Fruit fly (Drosophila melanogaster): ENCODE measurements around the gene Swip-1.

The Swip-1 gene

DNA sequence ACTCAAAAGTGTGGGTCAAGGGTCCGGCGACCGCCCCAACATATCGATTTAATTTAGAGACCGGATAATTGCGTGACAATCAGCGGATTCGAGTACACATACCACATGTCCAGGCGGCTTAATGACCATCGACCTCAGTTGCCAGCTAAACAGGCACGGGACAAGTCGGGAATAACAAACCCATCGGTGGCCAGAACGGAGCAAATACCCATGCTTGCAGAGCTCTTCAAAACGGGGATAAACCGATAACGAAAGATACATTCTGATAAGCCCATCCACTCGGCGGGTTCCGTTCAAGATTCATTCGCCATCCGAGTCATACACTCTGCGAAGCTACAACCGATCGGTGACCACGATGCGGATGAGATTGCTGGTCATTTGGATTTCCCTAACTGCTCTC, 3.6 kb upstream of the Swip-1 start, which contains the start of gene CG15169:
Gene CG15169, plus strand, starts transcription at position 301 of the 400 bp plus-strand sequence.
- no peak for TF ChIP-seq noc (tag; optimal IDR thresholded peaks at IDR 0.05)

DNA sequence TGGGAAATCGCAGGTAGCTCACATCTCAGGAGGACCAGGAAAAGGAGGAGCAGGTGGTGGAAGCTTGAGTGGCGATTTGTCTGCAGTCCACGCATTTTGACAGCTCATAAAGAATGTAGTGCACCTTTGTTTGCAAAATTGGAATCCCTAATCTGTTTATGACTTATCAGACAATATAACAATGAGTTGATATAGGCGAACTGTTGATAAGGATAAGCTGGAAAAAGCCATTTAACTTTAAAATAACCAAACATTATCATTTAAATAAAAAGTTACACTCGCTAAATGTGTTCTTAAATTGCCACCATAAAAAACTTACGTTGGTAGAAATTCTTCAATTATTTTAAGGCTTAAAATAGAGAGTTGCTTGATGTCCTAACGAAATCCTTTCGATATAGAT, 3.1 kb upstream of the Swip-1 start, which contains the start of gene CG15170:
Gene CG15170, minus strand, starts transcription at position 101 of the 400 bp plus-strand sequence.
- TF ChIP-seq noc (tag; optimal IDR thresholded peaks at IDR 0.05): no peak

DNA sequence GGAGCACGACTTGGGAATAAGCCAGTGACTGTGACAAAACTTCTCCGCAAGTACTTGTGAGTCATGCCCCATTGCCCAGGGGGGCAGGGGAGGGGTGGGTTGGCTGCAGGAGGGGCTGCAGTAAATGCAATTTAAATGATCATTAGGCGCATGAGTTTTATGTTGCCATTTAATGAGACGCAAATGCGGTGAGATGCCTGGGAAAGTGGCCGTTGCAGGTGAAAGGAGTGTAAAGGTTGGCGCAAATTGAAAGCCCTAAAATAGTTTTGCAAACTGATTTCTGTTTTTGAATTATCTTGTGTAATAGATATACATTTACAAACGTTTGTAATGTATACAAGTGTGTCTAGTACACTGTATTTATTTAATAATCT, 968 bp downstream of the Swip-1 start:
- TF ChIP-seq noc (tag; optimal IDR thresholded peaks at IDR 0.05): no peak

DNA sequence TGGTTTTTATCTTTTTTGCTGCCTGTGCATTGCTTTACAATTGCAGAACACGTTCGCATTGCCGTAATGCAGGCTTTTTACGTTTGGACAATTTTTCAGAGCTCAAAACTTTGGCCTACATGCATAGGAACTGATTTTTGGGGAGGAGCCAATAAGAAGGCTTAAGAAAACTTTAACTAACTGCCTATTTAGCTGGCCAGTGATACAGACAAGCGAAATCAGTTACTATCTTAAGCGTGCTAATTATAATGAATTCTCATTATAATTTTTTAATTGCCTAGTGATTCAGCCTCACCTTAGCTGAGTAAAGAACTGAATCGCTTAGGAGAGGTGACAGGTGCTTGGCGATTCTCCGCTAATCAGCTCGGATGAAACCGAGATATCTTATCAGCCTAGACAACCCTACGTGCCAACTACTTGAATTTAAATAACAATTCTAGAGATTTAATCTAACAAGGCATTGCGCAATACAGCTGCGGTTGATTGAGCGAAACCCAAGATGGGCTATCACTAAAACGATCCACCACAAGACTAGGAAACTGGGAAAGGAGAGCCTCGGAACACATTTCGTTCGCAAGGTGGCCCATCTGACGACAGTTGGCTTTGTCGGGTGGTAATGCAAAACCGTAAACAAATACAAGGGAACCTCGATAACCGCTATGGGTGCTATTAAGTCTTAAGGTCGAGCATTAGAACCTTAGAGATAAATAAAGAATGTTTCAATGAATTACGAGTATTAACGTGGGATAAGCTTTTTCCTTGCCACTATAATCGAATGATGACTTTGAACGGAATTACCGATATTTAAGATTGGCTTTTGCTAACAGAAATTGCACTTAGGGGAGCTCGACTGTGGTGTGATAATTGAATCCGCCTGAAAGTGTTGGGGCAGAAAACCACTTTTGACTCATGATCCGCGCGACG, 1.6 kb downstream of the Swip-1 start:
- TF ChIP-seq noc (tag; optimal IDR thresholded peaks at IDR 0.05): peak; percentile 83

DNA sequence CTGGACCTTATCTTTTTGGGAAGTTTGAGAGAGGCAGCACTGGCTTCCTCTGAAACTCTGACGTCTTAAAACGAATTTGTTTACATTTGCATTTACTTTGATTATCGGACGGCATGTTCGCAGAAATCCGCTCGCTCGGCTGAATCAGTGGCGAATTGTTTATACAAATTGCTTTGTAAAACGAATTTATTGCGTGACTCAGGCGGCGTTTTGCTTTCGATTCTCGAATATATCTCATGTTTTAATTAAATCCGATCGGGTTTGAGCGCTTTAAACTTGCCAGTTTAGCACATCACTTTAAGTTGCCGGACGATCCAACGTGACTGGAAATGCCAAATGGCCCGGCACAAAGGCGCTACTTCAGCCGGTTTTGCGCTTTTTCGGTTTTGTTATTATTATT, 2.9 kb downstream of the Swip-1 start:
- TF ChIP-seq noc (tag; optimal IDR thresholded peaks at IDR 0.05): no peak

DNA sequence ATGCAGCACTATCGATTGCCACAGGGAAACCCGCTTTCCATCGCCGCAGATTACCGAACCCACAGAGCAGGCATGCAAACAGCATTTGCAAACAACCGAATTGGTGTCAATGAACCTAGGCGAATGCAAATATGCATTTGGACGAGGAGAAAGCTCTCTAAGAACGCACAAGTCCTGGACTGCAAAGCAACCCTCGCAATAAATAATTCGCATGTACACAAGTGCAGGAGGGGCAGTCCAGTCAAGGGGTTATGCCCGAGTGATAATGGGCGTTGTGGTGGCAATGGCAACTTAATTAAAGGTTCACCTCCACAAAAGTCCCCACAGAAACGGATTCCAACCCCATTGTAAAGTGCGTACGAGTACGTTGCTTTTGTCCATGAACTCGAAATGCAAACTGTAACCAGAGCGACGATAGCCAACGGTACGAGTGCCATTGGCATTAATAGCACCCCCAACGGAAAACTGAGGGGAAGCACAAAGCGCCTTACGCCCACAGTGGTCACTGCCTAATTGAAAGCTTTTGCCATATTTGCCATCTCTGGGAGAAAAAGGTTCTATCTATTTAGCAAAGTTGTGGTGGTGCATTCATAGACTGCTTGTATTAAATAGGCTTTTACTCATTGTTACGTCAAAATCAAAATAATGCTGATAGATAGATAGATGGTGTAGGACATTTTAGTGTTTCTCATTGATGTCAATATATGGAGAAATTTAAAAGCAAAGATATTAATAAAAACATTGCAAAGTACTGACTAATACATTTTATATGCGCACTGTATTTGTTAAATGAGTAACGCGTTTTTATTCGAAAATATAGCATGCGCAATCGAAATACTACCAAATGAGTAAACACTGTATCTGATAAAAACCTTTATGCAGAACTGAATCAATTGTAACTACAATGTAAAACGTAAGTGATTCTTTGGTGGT, 4.0 kb downstream of the Swip-1 start:
- TF ChIP-seq noc (tag; optimal IDR thresholded peaks at IDR 0.05): no peak

DNA sequence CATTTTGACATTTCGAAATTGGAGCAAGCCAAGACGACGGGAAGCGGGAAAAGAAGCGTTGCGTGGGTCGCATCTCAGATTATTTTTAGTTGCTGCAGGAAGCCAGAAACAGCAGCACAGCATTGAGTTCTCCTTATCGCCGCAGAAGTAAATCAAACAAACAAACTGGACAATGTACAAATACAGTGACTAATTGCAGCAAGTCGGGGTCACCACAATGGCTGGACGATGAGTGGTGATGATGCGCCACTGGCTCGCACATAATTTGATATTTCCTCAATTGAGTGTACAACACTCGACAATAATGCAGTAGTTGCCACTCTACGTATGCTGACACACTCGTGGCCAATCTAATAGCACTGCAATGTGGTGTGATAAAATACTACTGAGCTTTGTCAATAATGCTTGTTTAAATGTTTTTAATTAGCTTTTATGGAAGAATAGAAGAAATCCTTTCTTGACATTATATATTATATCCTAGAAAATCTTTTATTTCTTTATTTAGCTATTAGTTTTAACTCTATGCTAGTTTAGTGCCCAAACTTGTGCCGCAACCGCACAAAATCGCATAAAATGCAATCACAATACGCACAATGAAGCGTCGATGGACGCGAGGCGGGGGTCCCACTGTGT, 5.0 kb downstream of the Swip-1 start:
- no peak for TF ChIP-seq noc (tag; optimal IDR thresholded peaks at IDR 0.05)

DNA sequence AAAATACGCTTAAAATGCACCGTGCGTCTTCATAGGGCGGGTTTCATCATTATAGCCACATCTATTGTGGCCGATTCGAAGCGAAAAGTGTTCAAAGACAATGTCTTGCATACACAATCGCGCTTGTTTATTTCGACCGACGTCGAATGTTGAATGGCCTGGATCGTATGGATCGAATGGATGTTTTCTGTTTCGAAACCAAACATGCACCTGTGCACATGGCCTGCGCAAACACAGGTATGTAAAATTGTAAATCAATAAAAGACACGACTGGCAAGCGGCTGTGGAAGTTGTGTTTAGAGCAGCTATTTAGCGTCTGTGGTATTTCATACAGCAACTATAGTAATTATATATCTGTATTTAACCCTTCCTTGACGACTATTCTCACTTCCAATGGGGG, 5.6 kb downstream of the Swip-1 start:
- no peak for TF ChIP-seq noc (tag; optimal IDR thresholded peaks at IDR 0.05)

DNA sequence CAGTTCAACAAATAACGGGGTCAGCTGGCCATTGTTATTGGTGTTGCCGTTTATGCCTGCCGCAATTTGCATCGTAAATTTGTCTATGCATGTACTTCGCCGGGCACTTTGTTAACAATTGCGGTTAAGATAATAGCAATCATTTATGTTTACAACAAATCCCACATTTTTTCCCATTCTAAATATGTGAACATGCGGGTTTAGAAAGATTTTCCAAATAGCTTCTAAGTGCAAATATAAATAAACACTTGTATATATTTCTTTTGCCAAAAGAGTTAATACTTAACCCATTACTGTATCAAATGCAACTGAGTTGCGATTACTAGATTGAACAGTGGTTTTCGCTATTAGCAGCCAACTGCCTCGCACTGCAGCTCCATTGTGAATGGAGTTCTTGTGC, 6.1 kb downstream of the Swip-1 start:
- no peak for TF ChIP-seq noc (tag; optimal IDR thresholded peaks at IDR 0.05)

DNA sequence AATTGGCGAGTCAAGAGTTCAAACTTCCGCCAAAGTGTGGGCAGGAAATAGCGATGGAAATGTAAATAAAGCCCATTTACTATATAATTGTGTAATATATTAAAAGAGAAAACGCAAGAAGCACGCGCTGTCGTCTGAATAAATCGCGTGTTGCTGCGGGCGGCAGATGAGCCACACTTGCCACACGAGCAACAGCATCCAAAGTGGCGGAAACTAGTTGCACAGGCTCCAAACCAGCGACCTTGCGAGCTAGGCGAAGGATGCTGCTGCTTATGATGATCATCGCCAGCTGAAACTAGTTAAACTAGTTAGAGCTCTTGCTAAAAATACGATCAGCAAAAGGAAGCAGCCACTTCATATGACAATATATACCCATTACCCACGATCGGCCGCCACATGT, 7.7 kb downstream of the Swip-1 start:
- TF ChIP-seq noc (tag; optimal IDR thresholded peaks at IDR 0.05): no peak

DNA sequence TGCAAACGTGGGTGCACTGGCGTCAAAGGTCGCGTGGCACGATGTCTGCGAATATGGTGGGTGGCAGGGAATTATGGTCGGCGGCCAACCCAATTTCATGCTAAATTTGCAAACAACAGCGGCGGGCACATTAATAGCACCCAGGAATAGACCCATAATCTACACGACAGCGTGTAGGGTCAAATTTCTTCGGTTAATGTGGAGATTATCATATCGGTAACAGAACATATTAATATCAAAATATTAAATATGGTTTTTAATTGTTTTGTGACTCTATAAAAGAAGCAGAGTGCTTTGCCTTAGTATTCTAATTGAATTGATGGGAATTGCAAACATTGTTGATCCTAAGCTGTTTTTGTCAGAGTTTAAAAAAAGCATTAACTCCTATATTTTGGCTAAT, 8.2 kb downstream of the Swip-1 start:
- TF ChIP-seq noc (tag; optimal IDR thresholded peaks at IDR 0.05): no peak

DNA sequence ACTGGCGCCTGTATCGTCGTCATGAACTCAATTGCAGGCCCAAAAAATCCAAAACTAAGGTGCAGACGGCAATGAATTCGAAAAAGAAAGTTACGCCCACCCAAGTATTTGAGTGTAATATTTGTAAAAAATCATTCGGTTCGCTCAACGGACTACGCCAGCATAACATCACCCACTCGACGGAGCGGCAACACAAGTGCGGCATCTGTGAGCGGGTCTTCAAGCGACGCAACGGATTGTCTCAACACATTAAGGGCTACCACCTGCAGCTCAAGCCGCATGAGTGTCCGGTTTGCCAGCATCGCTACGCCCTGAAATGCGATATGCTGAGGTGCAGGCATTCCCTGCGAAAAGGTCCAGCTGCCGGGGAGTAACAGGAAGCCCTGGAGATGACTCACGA, 10.3 kb downstream of the Swip-1 start:
- TF ChIP-seq noc (tag; optimal IDR thresholded peaks at IDR 0.05): no peak

DNA sequence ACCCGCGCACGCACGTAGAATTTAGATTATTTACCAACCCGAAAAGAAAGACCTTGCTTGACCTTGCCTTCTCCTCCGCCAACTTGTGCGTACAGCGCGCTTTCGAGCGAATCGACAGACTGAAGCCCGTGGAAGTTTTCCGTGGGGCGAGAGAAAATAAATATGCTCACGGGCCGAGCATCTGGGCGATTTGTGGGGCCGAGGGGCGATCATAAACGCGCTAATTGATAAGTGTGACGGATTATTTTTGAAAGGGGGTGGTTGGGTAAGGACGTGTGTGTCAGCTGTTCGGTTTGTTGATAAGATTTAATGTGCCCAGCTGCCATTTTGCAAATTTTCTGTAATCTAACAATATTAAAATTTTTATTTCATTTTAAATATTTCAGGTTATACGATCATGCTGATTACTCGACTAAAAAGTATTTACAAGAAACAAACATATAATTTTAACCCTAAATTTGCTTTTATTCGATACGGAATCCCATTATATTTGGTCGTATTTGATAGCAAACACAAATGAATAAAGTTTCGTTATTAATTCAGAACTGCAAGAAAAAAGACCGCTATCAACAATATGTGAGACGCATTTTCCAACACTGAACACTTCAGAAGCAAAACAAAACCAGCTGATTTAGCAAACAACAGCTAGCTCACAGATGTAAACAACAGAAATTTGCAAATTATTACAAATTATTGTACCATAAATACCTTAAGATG, 12.9 kb downstream of the Swip-1 start, which contains the start of the genes L2HGDH and CG10431:
Gene L2HGDH, minus strand, starts transcription at position 386 of the 717 bp plus-strand sequence.
Gene CG10431, plus strand, starts transcription at position 648 of the 717 bp plus-strand sequence.
- peak; percentile 78 for TF ChIP-seq noc (tag; optimal IDR thresholded peaks at IDR 0.05)

DNA sequence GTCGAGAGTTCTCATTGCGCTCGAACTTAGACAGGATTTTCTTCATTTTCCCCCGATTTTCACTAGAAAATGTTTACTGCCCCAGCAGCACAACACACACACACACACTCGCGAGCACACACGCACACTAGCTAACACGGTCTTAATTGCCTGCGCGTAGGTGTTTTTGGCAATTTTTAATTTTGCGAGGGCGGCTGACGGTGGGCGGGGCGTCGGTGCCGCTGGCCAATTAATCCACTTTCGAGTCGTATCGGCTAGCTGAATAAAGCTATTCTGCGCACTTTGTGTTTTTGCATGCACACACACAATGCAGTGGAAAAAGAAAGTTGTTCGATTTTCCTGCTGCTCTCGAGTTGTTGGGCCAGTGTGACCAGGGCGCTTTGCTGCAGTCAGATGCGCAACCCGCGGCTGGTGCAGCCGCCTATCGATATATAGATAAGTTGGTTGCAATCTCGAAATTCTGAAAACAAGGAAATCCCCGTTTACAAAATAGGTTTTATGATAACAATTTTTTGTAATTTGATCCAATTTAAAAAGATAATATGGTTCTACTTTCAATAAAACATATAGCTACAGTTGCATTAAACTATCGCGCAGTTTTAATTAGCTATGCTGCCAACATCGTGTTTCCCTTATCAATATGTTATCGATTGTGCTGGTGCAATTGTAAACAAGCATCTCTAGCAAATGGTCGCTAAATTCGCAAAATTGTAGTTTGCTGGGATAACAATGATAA, 18.5 kb downstream of the Swip-1 start, which contains the start of the genes Nak and Tango6:
Gene Nak, minus strand, starts transcription at position 375 of the 736 bp plus-strand sequence.
Gene Tango6, plus strand, starts transcription at position 659 of the 736 bp plus-strand sequence.
- TF ChIP-seq noc (tag; optimal IDR thresholded peaks at IDR 0.05): no peak

Data from whole organism, larva.